Fruit fly (Drosophila melanogaster): ENCODE data around the gene CG17211.
A peak's percentile ranks its signal among the peaks of the same experiment; 100 is the strongest.

The CG17211 gene

DNA sequence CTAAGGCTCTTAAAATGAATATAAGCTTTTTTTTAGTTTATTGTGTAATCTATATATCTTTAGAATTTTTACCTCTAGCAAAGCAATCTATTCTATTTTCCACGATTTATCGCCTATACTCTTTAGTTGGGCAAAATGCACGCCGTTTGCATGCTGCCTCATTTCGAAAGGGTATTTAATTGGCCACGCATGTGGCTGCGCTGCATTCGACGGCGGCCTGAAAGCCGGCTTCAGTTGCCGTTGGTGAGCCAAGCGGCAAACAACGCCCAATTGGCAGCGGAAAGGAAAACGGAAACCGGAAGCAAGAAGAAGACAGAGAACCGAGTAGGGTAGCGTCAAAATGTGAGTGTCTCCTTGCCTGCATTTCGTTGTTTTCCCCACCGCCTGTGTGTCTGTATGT is 38.3 kb upstream of the CG17211 start, which contains the start of gene CG14947 (continued):
- TF ChIP-seq ATbp (GFP tag; optimal IDR thresholded peaks at IDR 0.05) = peak; percentile 12
- TF ChIP-seq row (GFP tag; IDR thresholded peaks at IDR 0.05) = peak; percentile 36; the same call in 1 of the 3 replicates
- TF ChIP-seq CG14014 (GFP tag; IDR thresholded peaks at IDR 0.05) = no peak
- no peak for TF ChIP-seq ERR (GFP tag; optimal IDR thresholded peaks at IDR 0.05)
- TF ChIP-seq pfk (GFP tag; optimal IDR thresholded peaks at IDR 0.05) = no peak
- 0 out of 2 replicates have a peak, but pooled peaks have one; percentile 17 for TF ChIP-seq CG32772 (GFP tag; IDR thresholded peaks at IDR 0.05)
- no peak for TF ChIP-seq emc (GFP tag; optimal IDR thresholded peaks at IDR 0.05)
- peak; percentile 42 for TF ChIP-seq CG1233 (GFP tag; optimal IDR thresholded peaks at IDR 0.05)
- TF ChIP-seq amos (GFP tag; IDR thresholded peaks at IDR 0.05; ENCODE audit: partially characterized antibody) = no peak
- TF ChIP-seq Blimp-1 (GFP tag; optimal IDR thresholded peaks at IDR 0.05) = peak; percentile 42
- TF ChIP-seq bsh (GFP tag; optimal IDR thresholded peaks at IDR 0.05) = peak in 1 of 2 experiments; percentile 20
- TF ChIP-seq lov (optimal IDR thresholded peaks at IDR 0.05) = no peak
- TF ChIP-seq lov (GFP tag; IDR thresholded peaks at IDR 0.05) = 0 out of 3 replicates have a peak, but pooled peaks have one; percentile 63
- no peak for TF ChIP-seq Taf1 (GFP tag; IDR thresholded peaks at IDR 0.05)
- no peak for TF ChIP-seq trh (GFP tag; optimal IDR thresholded peaks at IDR 0.05)
- TF ChIP-seq CG2712 (tag; optimal IDR thresholded peaks at IDR 0.05) = peak; percentile 15
- peak; percentile 27; the same call in 1 of the 2 replicates for TF ChIP-seq ap (GFP tag; IDR thresholded peaks at IDR 0.05)
- TF ChIP-seq CG34422 (GFP tag; IDR thresholded peaks at IDR 0.05) = no peak
- no peak for TF ChIP-seq zen2 (GFP tag; IDR thresholded peaks at IDR 0.05; ENCODE audit: partially characterized antibody)
- TF ChIP-seq Pdp1 (GFP tag; optimal IDR thresholded peaks at IDR 0.05) = no peak
- TF ChIP-seq gsb (GFP tag; IDR thresholded peaks at IDR 0.05) = 0 out of 2 replicates have a peak, but pooled peaks have one; percentile 27
- TF ChIP-seq zen (tag; optimal IDR thresholded peaks at IDR 0.05) = peak; percentile 30
- 0 out of 3 replicates have a peak, but pooled peaks have one; percentile 14 for TF ChIP-seq tgo (GFP tag; IDR thresholded peaks at IDR 0.05)
- 0 out of 3 replicates have a peak, but pooled peaks have one; percentile 32 for TF ChIP-seq CG6175 (GFP tag; IDR thresholded peaks at IDR 0.05)
- TF ChIP-seq chm (GFP tag; IDR thresholded peaks at IDR 0.05) = 0 out of 2 replicates have a peak, but pooled peaks have one; percentile 40
- peak; percentile 57 for TF ChIP-seq Elba2 (GFP tag; optimal IDR thresholded peaks at IDR 0.05)
- TF ChIP-seq shn (GFP tag; optimal IDR thresholded peaks at IDR 0.05) = no peak
- TF ChIP-seq Med (GFP tag) = peak; percentile 72
- TF ChIP-seq Xbp1 (GFP tag; optimal IDR thresholded peaks at IDR 0.05) = peak; percentile 13
- TF ChIP-seq CG6813 (GFP tag; optimal IDR thresholded peaks at IDR 0.05) = peak; percentile 30
- peak; percentile 90 for TF ChIP-seq CG7271 (tag; optimal IDR thresholded peaks at IDR 0.05)
- TF ChIP-seq Trl (optimal IDR thresholded peaks at IDR 0.05) = no peak
- TF ChIP-seq Trl (GFP tag; optimal IDR thresholded peaks at IDR 0.05) = no peak
- TF ChIP-seq Ptx1 (GFP tag; IDR thresholded peaks at IDR 0.05) = 0 out of 2 replicates have a peak, but pooled peaks have one; percentile 18
- TF ChIP-seq Adf1 (GFP tag; IDR thresholded peaks at IDR 0.05) = no peak
- 0 out of 2 replicates have a peak, but pooled peaks have one; percentile 27 for TF ChIP-seq CG6689 (GFP tag; IDR thresholded peaks at IDR 0.05)
- TF ChIP-seq ci (GFP tag; IDR thresholded peaks at IDR 0.05) = peak; percentile 72
- no peak for TF ChIP-seq da (GFP tag; optimal IDR thresholded peaks at IDR 0.05)
- 0 out of 2 replicates have a peak, but pooled peaks have one; percentile 25 for TF ChIP-seq Nf-YA (GFP tag; IDR thresholded peaks at IDR 0.05)
- TF ChIP-seq Max (GFP tag; optimal IDR thresholded peaks at IDR 0.05) = no peak
- peak; percentile 10 for TF ChIP-seq CG33557 (GFP tag; optimal IDR thresholded peaks at IDR 0.05)
- no peak for TF ChIP-seq oc (tag; optimal IDR thresholded peaks at IDR 0.05)
- TF ChIP-seq CG11504 (tag; optimal IDR thresholded peaks at IDR 0.05) = no peak
- TF ChIP-seq Sox102F (GFP tag; optimal IDR thresholded peaks at IDR 0.05) = peak; percentile 20
- peak; percentile 19 for TF ChIP-seq fd64A (GFP tag; optimal IDR thresholded peaks at IDR 0.05)
- 0 out of 3 replicates have a peak, but pooled peaks have one; percentile 18 for TF ChIP-seq gce (GFP tag; IDR thresholded peaks at IDR 0.05)
- TF ChIP-seq stwl (tag; optimal IDR thresholded peaks at IDR 0.05) = peak; percentile 17
- no peak for TF ChIP-seq sima (GFP tag; optimal IDR thresholded peaks at IDR 0.05)
- no peak for TF ChIP-seq nmo (GFP tag; optimal IDR thresholded peaks at IDR 0.05)
- no peak for TF ChIP-seq HLH3B (GFP tag; IDR thresholded peaks at IDR 0.05)

Measured in whole organism, embryonic.